Fruit fly (Drosophila melanogaster): Measurements from ENCODE around the gene CG32161.

CG32161 gene

dm6 chr3L:16853533-16854386 lies 7.7 kb downstream of the CG32161 start, which contains the start of gene sina:
Gene sina (plus strand): TSS chr3L:16853751.
- TF ChIP-seq h (optimal IDR thresholded peaks at IDR 0.05) = no peak
- TF ChIP-seq Sin3A (optimal IDR thresholded peaks at IDR 0.05) = no peak
- no peak for TF ChIP-seq ttk (optimal IDR thresholded peaks at IDR 0.05)
- no peak for TF ChIP-seq Myc (optimal IDR thresholded peaks at IDR 0.05)
- TF ChIP-seq insv (optimal IDR thresholded peaks at IDR 0.05) = no peak
- TF ChIP-seq psq (optimal IDR thresholded peaks at IDR 0.05) = no peak

- TF ChIP-seq h (optimal IDR thresholded peaks at IDR 0.05) (no peak), Myc (optimal IDR thresholded peaks at IDR 0.05) (no peak), ttk (optimal IDR thresholded peaks at IDR 0.05) (no peak), insv (optimal IDR thresholded peaks at IDR 0.05) (no peak), Sin3A (optimal IDR thresholded peaks at IDR 0.05) (no peak), psq (optimal IDR thresholded peaks at IDR 0.05) (no peak)
Measured at dm6 chr3L:16854387-16855033, 8.5 kb downstream of the CG32161 start.

- no peak for TF ChIP-seq h (optimal IDR thresholded peaks at IDR 0.05)
- no peak for TF ChIP-seq psq (optimal IDR thresholded peaks at IDR 0.05)
- no peak for TF ChIP-seq Sin3A (optimal IDR thresholded peaks at IDR 0.05)
- no peak for TF ChIP-seq Myc (optimal IDR thresholded peaks at IDR 0.05)
- no peak for TF ChIP-seq ttk (optimal IDR thresholded peaks at IDR 0.05)
- TF ChIP-seq insv (optimal IDR thresholded peaks at IDR 0.05) = no peak
Measured at dm6 chr3L:16855287-16855686, 9.3 kb downstream of the CG32161 start.

- TF ChIP-seq Sin3A (optimal IDR thresholded peaks at IDR 0.05) (no peak), psq (optimal IDR thresholded peaks at IDR 0.05) (no peak), insv (optimal IDR thresholded peaks at IDR 0.05) (no peak), h (optimal IDR thresholded peaks at IDR 0.05) (no peak), Myc (optimal IDR thresholded peaks at IDR 0.05) (no peak), ttk (optimal IDR thresholded peaks at IDR 0.05) (no peak)
Measured at dm6 chr3L:16858780-16859179, 12.8 kb downstream of the CG32161 start, which contains the start of gene sinah. Gene sinah (plus strand): TSS chr3L:16859080.

- TF ChIP-seq h (optimal IDR thresholded peaks at IDR 0.05) (no peak), ttk (optimal IDR thresholded peaks at IDR 0.05) (no peak), psq (optimal IDR thresholded peaks at IDR 0.05) (no peak), Myc (optimal IDR thresholded peaks at IDR 0.05) (no peak), insv (optimal IDR thresholded peaks at IDR 0.05) (no peak), Sin3A (optimal IDR thresholded peaks at IDR 0.05) (no peak)
Measured at dm6 chr3L:16860322-16860721, 14.3 kb downstream of the CG32161 start, which contains the start of gene CG13029. Gene CG13029 (plus strand): TSS chr3L:16860622.

- no peak for TF ChIP-seq h (optimal IDR thresholded peaks at IDR 0.05)
- no peak for TF ChIP-seq insv (optimal IDR thresholded peaks at IDR 0.05)
- no peak for TF ChIP-seq Sin3A (optimal IDR thresholded peaks at IDR 0.05)
- TF ChIP-seq psq (optimal IDR thresholded peaks at IDR 0.05) = no peak
- no peak for TF ChIP-seq ttk (optimal IDR thresholded peaks at IDR 0.05)
- TF ChIP-seq Myc (optimal IDR thresholded peaks at IDR 0.05) = no peak
Measured at dm6 chr3L:16860879-16861278, 14.9 kb downstream of the CG32161 start.

dm6 chr3L:16862284-16862683 lies 16.3 kb downstream of the CG32161 start, which contains the start of gene Rh4:
Gene Rh4 (minus strand): TSS chr3L:16862517.
- TF ChIP-seq ttk (optimal IDR thresholded peaks at IDR 0.05) (no peak), Sin3A (optimal IDR thresholded peaks at IDR 0.05) (no peak), h (optimal IDR thresholded peaks at IDR 0.05) (no peak), insv (optimal IDR thresholded peaks at IDR 0.05) (no peak), Myc (optimal IDR thresholded peaks at IDR 0.05) (no peak), psq (optimal IDR thresholded peaks at IDR 0.05) (no peak)

dm6 chr3L:16862958-16863357 lies 16.9 kb downstream of the CG32161 start, which contains the start of gene CG9951:
Gene CG9951 (plus strand): TSS chr3L:16863164.
- TF ChIP-seq Myc (optimal IDR thresholded peaks at IDR 0.05) = no peak
- no peak for TF ChIP-seq psq (optimal IDR thresholded peaks at IDR 0.05)
- no peak for TF ChIP-seq h (optimal IDR thresholded peaks at IDR 0.05)
- no peak for TF ChIP-seq insv (optimal IDR thresholded peaks at IDR 0.05)
- TF ChIP-seq ttk (optimal IDR thresholded peaks at IDR 0.05) = no peak
- no peak for TF ChIP-seq Sin3A (optimal IDR thresholded peaks at IDR 0.05)

dm6 chr3L:16865123-16865831 lies 19.2 kb downstream of the CG32161 start, which contains the start of gene Lmpt:
Gene Lmpt (plus strand): TSS chr3L:16865295.
- TF ChIP-seq insv (optimal IDR thresholded peaks at IDR 0.05) (no peak), Sin3A (optimal IDR thresholded peaks at IDR 0.05) (no peak)

dm6 chr3L:16865832-16866163 lies 19.8 kb downstream of the CG32161 start:
- TF ChIP-seq psq (optimal IDR thresholded peaks at IDR 0.05) (no peak), ttk (optimal IDR thresholded peaks at IDR 0.05) (no peak), Myc (optimal IDR thresholded peaks at IDR 0.05) (no peak), Sin3A (optimal IDR thresholded peaks at IDR 0.05) (no peak), h (optimal IDR thresholded peaks at IDR 0.05) (no peak), insv (optimal IDR thresholded peaks at IDR 0.05) (no peak)

dm6 chr3L:16867190-16867589 lies 21.2 kb downstream of the CG32161 start:
- no peak for TF ChIP-seq ttk (optimal IDR thresholded peaks at IDR 0.05)
- TF ChIP-seq insv (optimal IDR thresholded peaks at IDR 0.05) = no peak
- TF ChIP-seq Myc (optimal IDR thresholded peaks at IDR 0.05) = no peak

- no peak for TF ChIP-seq psq (optimal IDR thresholded peaks at IDR 0.05)
Measured at dm6 chr3L:16870723-16871137, 24.7 kb downstream of the CG32161 start.

Data from Kc167 (cell line).